Fruit fly (Drosophila melanogaster) whole organism, prepupa: ENCODE measurements around the gene CG11373.

Experiments used
- CG10631 ChIP-seq: fragments of 200-800 bp; sonication (Bioruptor generic); optimal IDR thresholded peaks from 2 replicates; lab custom pipeline; 2016; ENCODE audit warnings: missing biosample characterization, missing genetic modification characterization
- CG11762 ChIP-seq: fragments of 200-800 bp; sonication (Bioruptor generic); optimal IDR thresholded peaks from 3 replicates; lab custom pipeline; 2016; ENCODE audit warnings: missing biosample characterization, missing genetic modification characterization; ENCODE audit not compliant: insufficient read depth
- CG15336 ChIP-seq: fragments of 200-800 bp; sonication (Bioruptor generic); IDR thresholded peaks from 2 replicates; pipeline ENCODE4 v1.3.6; 2022; ENCODE audit warnings: missing biosample characterization, missing genetic modification characterization
- CG3032 ChIP-seq: fragments of 200-800 bp; optimal IDR thresholded peaks from 2 replicates; lab custom pipeline; 2019; ENCODE audit warnings: missing biosample characterization, mild to moderate bottlenecking, missing genetic modification characterization, moderate library complexity
- CG31627 ChIP-seq: fragments of 200-800 bp; sonication (Bioruptor generic); optimal IDR thresholded peaks from 3 replicates; lab custom pipeline; 2016; ENCODE audit warnings: missing biosample characterization, missing genetic modification characterization
- CG6276 ChIP-seq: fragments of 200-800 bp; sonication (Bioruptor generic); optimal IDR thresholded peaks from 2 replicates; lab custom pipeline; 2017; ENCODE audit warnings: missing biosample characterization, mild to moderate bottlenecking, missing genetic modification characterization
- CG6792 ChIP-seq: fragments of 200-800 bp; sonication (Bioruptor generic); optimal IDR thresholded peaks from 3 replicates; lab custom pipeline; 2016; ENCODE audit warnings: missing biosample characterization, missing genetic modification characterization
- CG8119 ChIP-seq: fragments of 200-800 bp; sonication (Bioruptor generic); IDR thresholded peaks from 3 replicates; pipeline ENCODE4 v1.3.6; 2022; ENCODE audit warnings: missing biosample characterization, missing genetic modification characterization
- Eip75B ChIP-seq: fragments of 200-800 bp; sonication (Bioruptor generic); optimal IDR thresholded peaks from 3 replicates; lab custom pipeline; 2016; ENCODE audit warnings: missing biosample characterization, missing genetic modification characterization
- Eip78C ChIP-seq: fragments of 200-800 bp; sonication (Bioruptor generic); peaks from one replicate; lab custom pipeline; 2016; ENCODE audit warnings: missing biosample characterization, missing genetic modification characterization
- Met ChIP-seq: fragments of 200-800 bp; sonication (Bioruptor generic); optimal IDR thresholded peaks from 3 replicates; lab custom pipeline; 2016; ENCODE audit warnings: missing biosample characterization, missing genetic modification characterization
- Smox ChIP-seq: fragments of 200-800 bp; sonication (Bioruptor generic); optimal IDR thresholded peaks from 3 replicates; lab custom pipeline; 2016; ENCODE audit warnings: missing biosample characterization, missing genetic modification characterization
- Sox102F ChIP-seq: fragments of 200-800 bp; sonication (Bioruptor generic); optimal IDR thresholded peaks from 2 replicates; lab custom pipeline; 2016; ENCODE audit warnings: missing biosample characterization, mild to moderate bottlenecking, missing genetic modification characterization
- Sox14 ChIP-seq: fragments of 200-800 bp; sonication (Bioruptor generic); optimal IDR thresholded peaks from 3 replicates; lab custom pipeline; 2016; ENCODE audit warnings: missing biosample characterization, missing genetic modification characterization
- Sox15 ChIP-seq: fragments of 200-800 bp; sonication (Bioruptor generic); optimal IDR thresholded peaks from 3 replicates; lab custom pipeline; 2016; ENCODE audit warnings: missing biosample characterization, missing genetic modification characterization
- dac ChIP-seq: fragments of 200-800 bp; sonication (Bioruptor generic); optimal IDR thresholded peaks from 2 replicates; lab custom pipeline; 2017; ENCODE audit warnings: missing biosample characterization, mild to moderate bottlenecking, missing genetic modification characterization
- eg ChIP-seq: fragments of 200-800 bp; sonication (Bioruptor generic); IDR thresholded peaks from 3 replicates; pipeline ENCODE4 v1.3.6; 2022; ENCODE audit warnings: missing biosample characterization, missing genetic modification characterization
- fkh ChIP-seq: fragments of 200-800 bp; sonication (Bioruptor generic); optimal IDR thresholded peaks from 3 replicates; lab custom pipeline; 2017; ENCODE audit warnings: missing biosample characterization, mild to moderate bottlenecking, missing genetic modification characterization, moderate library complexity
- net ChIP-seq: fragments of 200-800 bp; sonication (Bioruptor generic); optimal IDR thresholded peaks from 3 replicates; lab custom pipeline; 2016; ENCODE audit warnings: missing biosample characterization, missing genetic modification characterization
- pdm3 ChIP-seq: fragments of 200-800 bp; sonication (Bioruptor generic); optimal IDR thresholded peaks from 3 replicates; lab custom pipeline; 2016; ENCODE audit warnings: missing biosample characterization, missing genetic modification characterization
- ss ChIP-seq, 2 experiments: fragments of 200-800 bp; sonication (Bioruptor generic); optimal IDR thresholded peaks; 2 replicates in 1 of 2; 3 replicates in 1 of 2; lab custom pipeline; 2017 to 2018; ENCODE audit warnings: mild to moderate bottlenecking in 2 of 2, missing biosample characterization in 2 of 2, missing genetic modification characterization in 2 of 2, moderate library complexity in 1 of 2
- vri ChIP-seq: fragments of 200-800 bp; sonication (Bioruptor generic); optimal IDR thresholded peaks from 3 replicates; lab custom pipeline; 2016; ENCODE audit warnings: missing biosample characterization, mild to moderate bottlenecking, missing genetic modification characterization

The CG11373 gene

DNA sequence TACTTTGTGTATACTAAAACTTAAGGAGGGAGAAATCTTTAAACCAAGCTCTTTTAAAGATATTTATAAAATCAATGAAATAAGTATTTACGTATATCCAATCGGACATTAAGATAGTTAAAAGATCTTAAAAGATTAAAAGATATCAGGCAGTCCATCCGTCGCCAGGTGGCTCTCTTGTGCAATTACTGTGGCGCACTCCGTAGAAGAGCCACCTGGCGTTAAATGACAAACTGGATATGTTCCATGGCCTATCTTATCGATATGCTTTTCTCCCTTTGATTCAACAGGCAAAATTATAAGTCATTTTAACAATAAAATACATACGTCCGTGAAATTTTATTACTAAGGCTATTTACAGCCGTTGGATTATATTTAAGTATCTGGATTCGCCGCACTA lies 32.9 kb downstream of the CG11373 start:
- TF ChIP-seq Sox14 (no peak), Eip75B (GFP tag; lab: Kevin White, UChicago) (no peak), CG6792 (GFP tag; lab: Kevin White, UChicago) (no peak), CG3032 (tag; lab: Kevin White, UChicago) (no peak), CG15336 (GFP tag; lab: Robert Waterston, UW) (no peak), CG6276 (GFP tag; lab: Kevin White, UChicago) (no peak), CG10631 (no peak), vri (GFP tag; lab: Kevin White, UChicago) (no peak), CG8119 (GFP tag; lab: Robert Waterston, UW) (no peak), eg (GFP tag; lab: Robert Waterston, UW) (no peak), CG11762 (no peak), CG31627 (no peak), fkh (GFP tag; lab: Kevin White, UChicago) (no peak), Sox15 (no peak), Smox (GFP tag; lab: Kevin White, UChicago) (no peak), Met (GFP tag; lab: Kevin White, UChicago) (no peak), pdm3 (GFP tag; lab: Kevin White, UChicago) (no peak)

dm6 chr3R:5924667-5925066 lies 36.1 kb downstream of the CG11373 start:
- no peak for TF ChIP-seq dac (GFP tag; lab: Kevin White, UChicago)
- TF ChIP-seq net (GFP tag; lab: Kevin White, UChicago), result no peak
- TF ChIP-seq ss (GFP tag; optimal IDR thresholded peaks at IDR 0.05; lab: Kevin White, UChicago), result no peak
- no peak for TF ChIP-seq Eip78C (GFP tag; lab: Kevin White, UChicago)
- TF ChIP-seq Sox102F, result no peak
